Fruit fly (Drosophila melanogaster) whole organism, wandering third instar larva: Measurements from ENCODE around the gene CG6951.

ENCODE experiments used
- CG32264 ChIP-seq: fragments of 200-800 bp; sonication (Bioruptor generic); optimal IDR thresholded peaks from 2 replicates; lab custom pipeline; 2016; ENCODE audit warnings: missing biosample characterization, missing genetic modification characterization
- HLH106 ChIP-seq: fragments of 200-800 bp; optimal IDR thresholded peaks from 3 replicates; lab custom pipeline; 2019; ENCODE audit warnings: missing biosample characterization, mild to moderate bottlenecking, missing genetic modification characterization, moderate library complexity
- Hr83 ChIP-seq: fragments of 200-300 bp; sonication (Bioruptor generic); optimal IDR thresholded peaks from 2 replicates; lab custom pipeline; 2016; ENCODE audit warnings: missing biosample characterization, mild to moderate bottlenecking, missing genetic modification characterization, moderate library complexity; ENCODE audit not compliant: poor library complexity, severe bottlenecking
- Jra ChIP-seq: sonication (Bioruptor generic); optimal IDR thresholded peaks from 2 replicates; lab custom pipeline; 2016; ENCODE audit warnings: missing biosample characterization, missing genetic modification characterization
- Mio ChIP-seq: sonication (Bioruptor generic); optimal IDR thresholded peaks from 2 replicates; lab custom pipeline; 2016; ENCODE audit warnings: missing biosample characterization, missing genetic modification characterization
- Vsx2 ChIP-seq: fragments of 200-300, 225-300 bp; sonication (Bioruptor generic); optimal IDR thresholded peaks from 2 replicates; lab custom pipeline; 2018; ENCODE audit warnings: missing biosample characterization, missing genetic modification characterization; ENCODE audit not compliant: partially characterized antibody
- dsf ChIP-seq: sonication (Bioruptor generic); optimal IDR thresholded peaks from 2 replicates; lab custom pipeline; 2016; ENCODE audit warnings: missing biosample characterization, missing genetic modification characterization, borderline replicate concordance
- foxo ChIP-seq, 2 experiments: fragments of 200-800 bp; sonication (Bioruptor generic); optimal IDR thresholded peaks; 2 replicates in 1 of 2; 3 replicates in 1 of 2; lab custom pipeline; 2016 to 2017; ENCODE audit warnings: missing biosample characterization in 2 of 2, missing genetic modification characterization in 2 of 2
- fru ChIP-seq: fragments of 200-800 bp; sonication (Bioruptor generic); optimal IDR thresholded peaks from 3 replicates; lab custom pipeline; 2016; ENCODE audit warnings: missing biosample characterization, mild to moderate bottlenecking, missing genetic modification characterization
- h ChIP-seq: fragments of 200-800 bp; sonication (Bioruptor generic); optimal IDR thresholded peaks from 3 replicates; lab custom pipeline; 2016; ENCODE audit warnings: missing biosample characterization, mild to moderate bottlenecking, missing genetic modification characterization
- sv ChIP-seq: fragments of 200-800 bp; sonication (Bioruptor generic); optimal IDR thresholded peaks from 3 replicates; lab custom pipeline; 2016; ENCODE audit warnings: missing biosample characterization, missing genetic modification characterization
- usp ChIP-seq: fragments of >200 bp; optimal IDR thresholded peaks from 2 replicates; lab custom pipeline; 2017; ENCODE audit warnings: missing biosample characterization, missing genetic modification characterization

Gene CG6951

DNA sequence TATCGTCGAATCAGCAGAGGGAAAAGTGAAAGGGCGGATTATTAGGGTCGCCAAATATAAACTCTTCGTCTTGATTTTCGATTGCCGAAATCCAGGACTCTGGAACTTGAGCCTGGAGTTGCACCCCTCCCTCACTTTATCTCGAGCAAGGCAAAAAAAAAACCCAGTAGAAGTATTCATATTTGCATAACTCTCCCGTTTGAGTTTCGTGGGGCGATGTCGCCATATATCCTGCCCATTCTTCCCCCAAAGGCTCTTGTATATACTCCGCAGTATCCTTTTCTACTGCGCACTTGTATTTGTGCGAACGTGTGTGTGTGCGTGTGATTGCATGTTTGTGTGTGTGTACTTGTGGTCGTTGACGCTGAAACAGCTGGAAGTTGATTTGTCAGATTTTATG, 46.0 kb downstream of the CG6951 start:
- TF ChIP-seq usp (GFP tag; lab: Kevin White, UChicago) = no peak
- TF ChIP-seq h (GFP tag; lab: Kevin White, UChicago) = no peak
- TF ChIP-seq Vsx2 = no peak
- TF ChIP-seq fru (GFP tag; lab: Kevin White, UChicago) = no peak
- no peak for TF ChIP-seq Hr83
- no peak for TF ChIP-seq sv (GFP tag; lab: Kevin White, UChicago)
- TF ChIP-seq Mio = no peak
- TF ChIP-seq dsf (GFP tag; lab: Kevin White, UChicago) = no peak
- no peak for TF ChIP-seq HLH106
- no peak for TF ChIP-seq foxo (GFP tag; optimal IDR thresholded peaks at IDR 0.05; lab: Kevin White, UChicago)
- no peak for TF ChIP-seq CG32264 (GFP tag; lab: Kevin White, UChicago)
- no peak for TF ChIP-seq Jra (GFP tag; lab: Kevin White, UChicago)
- TF ChIP-seq, all 38 proteins: peak for 0
